Worm (Caenorhabditis elegans) whole organism, late embryonic: ENCODE data around the gene T06C12.14.

ENCODE experiments used
- K09A11.1 ChIP-seq: sonication (generic microtip); optimal IDR thresholded peaks from 2 replicates; lab custom pipeline; 2017; ENCODE audit warnings: antibody characterized with exemption, mild to moderate bottlenecking, missing genetic modification characterization, missing compliant biosample characterization; ENCODE audit not compliant: insufficient read depth
- Y22D7AL.16 ChIP-seq: sonication (generic microtip); optimal IDR thresholded peaks from 2 replicates; lab custom pipeline; 2016; ENCODE audit warnings: missing genetic modification characterization, missing compliant biosample characterization
- ceh-18 ChIP-seq: sonication (generic microtip); optimal IDR thresholded peaks from 2 replicates; lab custom pipeline; 2016; ENCODE audit warnings: missing genetic modification characterization, missing compliant biosample characterization
- ceh-2 ChIP-seq: sonication (generic microtip); optimal IDR thresholded peaks from 2 replicates; lab custom pipeline; 2016; ENCODE audit warnings: missing genotype, missing genetic modification characterization, missing compliant biosample characterization
- ceh-22 ChIP-seq: sonication (generic microtip); optimal IDR thresholded peaks from 2 replicates; lab custom pipeline; 2017; ENCODE audit warnings: missing biosample characterization, missing genetic modification characterization
- ceh-30 ChIP-seq: fragments of 150-350 bp; optimal IDR thresholded peaks from 2 replicates; lab custom pipeline; 2014; ENCODE audit warnings: missing biosample characterization, missing genetic modification characterization
- ceh-45 ChIP-seq: fragments of 200-800 bp; sonication (Bioruptor generic); IDR thresholded peaks from 2 replicates; pipeline ENCODE4 v1.3.6; 2022; ENCODE audit warnings: missing genetic modification reagents, missing genetic modification characterization, missing compliant biosample characterization
- ceh-48 ChIP-seq: sonication (generic microtip); optimal IDR thresholded peaks from 2 replicates; lab custom pipeline; 2016; ENCODE audit warnings: missing genetic modification characterization, inconsistent platforms, missing compliant biosample characterization
- ceh-6 ChIP-seq: fragments of 200-800 bp; sonication (Bioruptor generic); optimal IDR thresholded peaks from 2 replicates; lab custom pipeline; 2018; ENCODE audit warnings: mild to moderate bottlenecking, missing genetic modification characterization, missing compliant biosample characterization
- ceh-9 ChIP-seq: sonication (generic microtip); optimal IDR thresholded peaks from 2 replicates; lab custom pipeline; 2016; ENCODE audit warnings: mild to moderate bottlenecking, missing genetic modification characterization, inconsistent platforms, missing compliant biosample characterization
- che-1 ChIP-seq: sonication (generic microtip); optimal IDR thresholded peaks from 2 replicates; lab custom pipeline; 2016; ENCODE audit warnings: mild to moderate bottlenecking, missing genetic modification characterization, missing compliant biosample characterization
- dmd-4 ChIP-seq: sonication (generic microtip); optimal IDR thresholded peaks from 2 replicates; lab custom pipeline; 2016; ENCODE audit warnings: borderline replicate concordance, missing genetic modification characterization, missing compliant biosample characterization
- dve-1 ChIP-seq: sonication (generic microtip); optimal IDR thresholded peaks from 2 replicates; lab custom pipeline; 2017; ENCODE audit warnings: antibody characterized with exemption, mild to moderate bottlenecking, missing genetic modification characterization, missing compliant biosample characterization
- elt-2 ChIP-seq: sonication (generic microtip); optimal IDR thresholded peaks from 2 replicates; lab custom pipeline; 2016; ENCODE audit warnings: missing genetic modification reagents, missing genetic modification characterization, missing compliant biosample characterization
- fkh-6 ChIP-seq: sonication (generic microtip); optimal IDR thresholded peaks from 2 replicates; lab custom pipeline; 2016; ENCODE audit warnings: missing genetic modification characterization, missing compliant biosample characterization
- gmeb-2 ChIP-seq: sonication (generic microtip); optimal IDR thresholded peaks from 2 replicates; lab custom pipeline; 2016; ENCODE audit warnings: missing genetic modification characterization, inconsistent platforms, missing compliant biosample characterization
- hlh-13 ChIP-seq: fragments of 200-800 bp; sonication (Bioruptor generic); optimal IDR thresholded peaks from 2 replicates; lab custom pipeline; 2018; ENCODE audit warnings: mild to moderate bottlenecking, missing genetic modification characterization, missing compliant biosample characterization
- hlh-30 ChIP-seq: sonication (generic microtip); optimal IDR thresholded peaks from 2 replicates; lab custom pipeline; 2017; ENCODE audit warnings: antibody characterized with exemption, missing genetic modification characterization, missing compliant biosample characterization; ENCODE audit not compliant: insufficient read depth
- hlh-6 ChIP-seq: sonication (generic microtip); optimal IDR thresholded peaks from 2 replicates; lab custom pipeline; 2016; ENCODE audit warnings: missing genotype, missing genetic modification characterization, missing compliant biosample characterization
- madf-2 ChIP-seq: sonication (generic microtip); optimal IDR thresholded peaks from 2 replicates; lab custom pipeline; 2017; ENCODE audit warnings: missing genetic modification characterization, missing compliant biosample characterization
- nhr-11 ChIP-seq: fragments of 150-350 bp; optimal IDR thresholded peaks from 2 replicates; lab custom pipeline; 2014; ENCODE audit warnings: missing biosample characterization, missing genetic modification characterization
- pag-3 ChIP-seq: sonication (generic microtip); optimal IDR thresholded peaks from 2 replicates; lab custom pipeline; 2016; ENCODE audit warnings: missing compliant biosample characterization, missing genetic modification characterization, borderline replicate concordance
- pax-1 ChIP-seq: fragments of 150-350 bp; optimal IDR thresholded peaks from 2 replicates; lab custom pipeline; 2014; ENCODE audit warnings: missing biosample characterization, missing genetic modification characterization
- pros-1 ChIP-seq: fragments of 150-350 bp; optimal IDR thresholded peaks from 2 replicates; lab custom pipeline; 2014; ENCODE audit warnings: missing biosample characterization, missing genetic modification reagents, missing genetic modification characterization
- ref-2 ChIP-seq: sonication (generic microtip); optimal IDR thresholded peaks from 2 replicates; lab custom pipeline; 2016; ENCODE audit warnings: missing genetic modification characterization, missing compliant biosample characterization
- rnt-1 ChIP-seq: sonication (generic microtip); optimal IDR thresholded peaks from 2 replicates; lab custom pipeline; 2016; ENCODE audit warnings: missing genetic modification characterization, missing compliant biosample characterization
- sdc-2 ChIP-seq: sonication (generic microtip); optimal IDR thresholded peaks from 2 replicates; lab custom pipeline; 2016; ENCODE audit warnings: missing genotype, missing genetic modification characterization, missing compliant biosample characterization
- sox-4 ChIP-seq: sonication (generic microtip); optimal IDR thresholded peaks from 2 replicates; lab custom pipeline; 2017; ENCODE audit warnings: mild to moderate bottlenecking, missing genetic modification characterization, inconsistent platforms, missing compliant biosample characterization
- syd-9 ChIP-seq: sonication (generic microtip); optimal IDR thresholded peaks from 2 replicates; lab custom pipeline; 2016; ENCODE audit warnings: mild to moderate bottlenecking, missing genetic modification characterization, moderate library complexity, missing compliant biosample characterization
- tbx-2 ChIP-seq: sonication (generic microtip); optimal IDR thresholded peaks from 2 replicates; lab custom pipeline; 2016; ENCODE audit warnings: missing genetic modification characterization, missing compliant biosample characterization
- tbx-7 ChIP-seq: sonication (generic microtip); optimal IDR thresholded peaks from 2 replicates; lab custom pipeline; 2016; ENCODE audit warnings: missing genotype, missing genetic modification characterization, missing compliant biosample characterization
- ttx-3 ChIP-seq: sonication (generic microtip); optimal IDR thresholded peaks from 2 replicates; lab custom pipeline; 2016; ENCODE audit warnings: missing genetic modification reagents, missing genetic modification characterization, missing compliant biosample characterization
- unc-3 ChIP-seq, 2 experiments: fragments of 200-800 bp in 1 of 2; sonication (Bioruptor generic) in 1 of 2; sonication (generic microtip) in 1 of 2; conservative IDR thresholded peaks in 1 of 2; optimal IDR thresholded peaks in 1 of 2; 2 replicates each; pipeline versions ENCODE4 v1.3.6 to Lab custom; 2016 to 2022; ENCODE audit warnings: missing compliant biosample characterization in 2 of 2, missing genetic modification characterization in 2 of 2, missing genetic modification reagents in 1 of 2
- zip-5 ChIP-seq: sonication (generic microtip); optimal IDR thresholded peaks from 2 replicates; lab custom pipeline; 2016; ENCODE audit warnings: missing genetic modification characterization, missing compliant biosample characterization
- ztf-16 ChIP-seq: sonication (generic microtip); optimal IDR thresholded peaks from 2 replicates; lab custom pipeline; 2017; ENCODE audit warnings: missing genetic modification characterization, missing compliant biosample characterization

T06C12.14 gene

ce11 chrV:15890115-15890514, 9.7 kb upstream of the T06C12.14 start:
- TF ChIP-seq ceh-45 (GFP tag; lab: Robert Waterston, UW) = no peak
- TF ChIP-seq che-1 = no peak

DNA sequence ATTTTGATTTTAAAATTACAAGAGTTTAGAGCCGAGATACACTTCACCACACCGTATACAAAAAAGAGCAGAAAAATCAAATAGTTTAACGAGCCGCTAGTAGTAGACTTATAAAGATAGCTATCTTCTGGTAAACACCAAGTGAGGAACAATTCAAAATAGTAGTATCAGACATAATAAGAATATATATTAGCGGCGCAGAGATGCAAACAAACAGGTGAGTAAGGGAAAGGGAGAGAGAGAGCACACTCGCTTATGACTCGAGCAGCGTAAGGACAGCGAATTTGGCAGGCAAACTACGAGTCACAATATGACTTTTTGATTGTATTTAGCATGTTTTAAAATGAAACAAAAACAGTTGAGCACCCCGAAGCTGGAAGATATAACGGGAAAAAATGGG, 8.5 kb upstream of the T06C12.14 start:
- TF ChIP-seq ttx-3 = no peak
- TF ChIP-seq K09A11.1 (tag; lab: Kevin White, UChicago) = no peak
- TF ChIP-seq hlh-13 (GFP tag; lab: Kevin White, UChicago) = no peak
- TF ChIP-seq hlh-6 (tag; lab: Kevin White, UChicago) = no peak
- TF ChIP-seq pros-1 (tag; lab: Kevin White, UChicago) = no peak
- TF ChIP-seq nhr-11 (tag; lab: Kevin White, UChicago) = no peak
- TF ChIP-seq tbx-7 (tag; lab: Kevin White, UChicago) = no peak
- no peak for TF ChIP-seq ztf-16
- TF ChIP-seq che-1 = no peak

ce11 chrV:15891761-15892160, 8.0 kb upstream of the T06C12.14 start, which contains the start of gene T06C12.12:
TSS of gene T06C12.12 (plus strand) at chrV:15892061.
- TF ChIP-seq Y22D7AL.16 (tag; lab: Kevin White, UChicago) (no peak), pax-1 (no peak), syd-9 (tag; lab: Kevin White, UChicago) (no peak), madf-2 (tag; lab: Kevin White, UChicago) (no peak), ceh-9 (tag; lab: Kevin White, UChicago) (no peak), rnt-1 (tag; lab: Kevin White, UChicago) (no peak), ceh-45 (GFP tag; lab: Robert Waterston, UW) (no peak), ceh-2 (tag; lab: Kevin White, UChicago) (no peak), hlh-13 (GFP tag; lab: Kevin White, UChicago) (no peak), ceh-30 (tag; lab: Kevin White, UChicago) (no peak), zip-5 (no peak), sox-4 (tag; lab: Kevin White, UChicago) (no peak), ceh-6 (GFP tag; lab: Kevin White, UChicago) (no peak), hlh-6 (tag; lab: Kevin White, UChicago) (no peak), gmeb-2 (tag; lab: Kevin White, UChicago) (no peak), ref-2 (tag; lab: Kevin White, UChicago) (no peak), hlh-30 (tag; lab: Kevin White, UChicago) (no peak)
- TF ChIP-seq, all 69 proteins: peak for 0

- TF ChIP-seq unc-3 (GFP tag; conservative IDR thresholded peaks at IDR 0.05; lab: Robert Waterston, UW) (no peak), unc-3 (tag; optimal IDR thresholded peaks at IDR 0.05; lab: Kevin White, UChicago) (no peak), ceh-18 (tag; lab: Kevin White, UChicago) (no peak), sdc-2 (tag; lab: Kevin White, UChicago) (no peak), zip-5 (no peak), dve-1 (tag; lab: Kevin White, UChicago) (no peak), fkh-6 (tag; lab: Kevin White, UChicago) (no peak), K09A11.1 (tag; lab: Kevin White, UChicago) (no peak), pax-1 (no peak), ceh-45 (GFP tag; lab: Robert Waterston, UW) (no peak), ceh-48 (tag; lab: Kevin White, UChicago) (no peak), elt-2 (no peak), dmd-4 (tag; lab: Kevin White, UChicago) (no peak), ceh-6 (GFP tag; lab: Kevin White, UChicago) (no peak)
These were observed 7.1 kb upstream of the T06C12.14 start, which contains the start of gene T06C12.11 for ce11 chrV:15892696-15893095. TSS of gene T06C12.11 (plus strand) at chrV:15892996.

DNA sequence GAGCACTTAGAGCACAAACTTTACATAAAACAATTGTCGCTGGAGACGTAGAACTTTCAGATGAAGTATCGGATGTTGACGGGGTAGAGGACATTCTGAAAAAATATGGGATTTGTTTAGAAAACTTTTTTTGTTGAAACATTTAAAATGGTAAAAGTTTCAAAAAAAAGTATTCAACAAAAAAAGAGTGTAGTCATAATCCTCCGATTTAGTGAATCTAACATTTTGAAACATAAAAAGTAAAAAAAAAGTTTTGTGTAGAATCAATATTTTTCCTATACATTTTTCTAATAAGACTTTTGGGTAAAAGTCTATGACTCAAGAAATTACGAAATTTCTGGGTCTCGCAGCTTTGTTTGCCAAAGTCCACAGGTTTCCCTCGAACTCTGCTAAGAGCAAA, 3.1 kb upstream of the T06C12.14 start, which contains the start of gene nhr-213:
nhr-213 (minus strand) TSS at position 101 of the 400 bp plus-strand sequence.
- no peak for TF ChIP-seq ceh-45 (GFP tag; lab: Robert Waterston, UW)
- no peak for TF ChIP-seq ceh-22 (tag; lab: Kevin White, UChicago)
- no peak for TF ChIP-seq tbx-2 (tag; lab: Kevin White, UChicago)
- no peak for TF ChIP-seq nhr-11 (tag; lab: Kevin White, UChicago)
- no peak for TF ChIP-seq ceh-48 (tag; lab: Kevin White, UChicago)
- no peak for TF ChIP-seq pag-3 (tag; lab: Kevin White, UChicago)
- TF ChIP-seq tbx-7 (tag; lab: Kevin White, UChicago) = no peak
